Fruit fly (Drosophila melanogaster): ENCODE data around the gene Ranbp21.

The Ranbp21 gene

dm6 chrX:19694792-19695558 is 42.9 kb upstream of the Ranbp21 start, which contains the start of gene CG14229 (continued):
- TF ChIP-seq CG31441 (GFP tag; IDR thresholded peaks at IDR 0.05) (no peak), CG33213 (GFP tag; optimal IDR thresholded peaks at IDR 0.05) (no peak), CG14441 (GFP tag; IDR thresholded peaks at IDR 0.05) (no peak), CG1529 (GFP tag; optimal IDR thresholded peaks at IDR 0.05) (no peak), Usf (GFP tag; optimal IDR thresholded peaks at IDR 0.05) (no peak), oc (tag; optimal IDR thresholded peaks at IDR 0.05) (no peak), lab (GFP tag; optimal IDR thresholded peaks at IDR 0.05) (peak; percentile 4), D (optimal IDR thresholded peaks at IDR 0.05) (no peak), D (GFP tag; optimal IDR thresholded peaks at IDR 0.05) (no peak), Nf-YB (GFP tag; optimal IDR thresholded peaks at IDR 0.05) (no peak), CG6813 (GFP tag; optimal IDR thresholded peaks at IDR 0.05) (no peak), twi (tag; optimal IDR thresholded peaks at IDR 0.05) (no peak), crol (GFP tag; IDR thresholded peaks at IDR 0.05) (no peak), CG7928 (GFP tag; optimal IDR thresholded peaks at IDR 0.05) (no peak), CG9215 (GFP tag; IDR thresholded peaks at IDR 0.05) (peak; percentile 43), pan (optimal IDR thresholded peaks at IDR 0.05) (no peak), pan (GFP tag; optimal IDR thresholded peaks at IDR 0.05 in 1 of 2, IDR thresholded peaks at IDR 0.05 in 1 of 2) (peak in 1 of 2 experiments; percentile 50), fu2 (GFP tag; optimal IDR thresholded peaks at IDR 0.05) (no peak), CG14710 (tag; optimal IDR thresholded peaks at IDR 0.05) (peak; percentile 23), sc (optimal IDR thresholded peaks at IDR 0.05) (no peak), sc (GFP tag; optimal IDR thresholded peaks at IDR 0.05) (no peak), prd (optimal IDR thresholded peaks at IDR 0.05) (no peak), prd (GFP tag; IDR thresholded peaks at IDR 0.05) (peak; percentile 48; the same call in 1 of the 3 replicates), H15 (GFP tag; IDR thresholded peaks at IDR 0.05) (no peak), exex (tag; optimal IDR thresholded peaks at IDR 0.05) (no peak), nerfin-1 (tag; optimal IDR thresholded peaks at IDR 0.05) (no peak), Drgx (GFP tag; IDR thresholded peaks at IDR 0.05) (peak; percentile 29; the same call in 1 of the 2 replicates), eve (GFP tag; optimal IDR thresholded peaks at IDR 0.05) (no peak), CG32767 (GFP tag; IDR thresholded peaks at IDR 0.05) (no peak), D19B (GFP tag; optimal IDR thresholded peaks at IDR 0.05) (no peak), ara (GFP tag; IDR thresholded peaks at IDR 0.05) (0 out of 2 replicates have a peak, but pooled peaks have one; percentile 35), HLH4C (GFP tag; IDR thresholded peaks at IDR 0.05; ENCODE audit: partially characterized antibody) (no peak), CG7271 (tag; optimal IDR thresholded peaks at IDR 0.05) (no peak), CG14667 (GFP tag; IDR thresholded peaks at IDR 0.05) (0 out of 2 replicates have a peak, but pooled peaks have one; percentile 24), gce (GFP tag; IDR thresholded peaks at IDR 0.05) (0 out of 3 replicates have a peak, but pooled peaks have one; percentile 23), sob (GFP tag; IDR thresholded peaks at IDR 0.05) (no peak), lmd (GFP tag; IDR thresholded peaks at IDR 0.05) (peak; percentile 38; the same call in 1 of the 2 replicates), CG11398 (GFP tag; optimal IDR thresholded peaks at IDR 0.05) (no peak), BtbVII (GFP tag; optimal IDR thresholded peaks at IDR 0.05) (no peak), dpn (GFP tag; optimal IDR thresholded peaks at IDR 0.05) (no peak), ci (GFP tag; IDR thresholded peaks at IDR 0.05) (no peak), CG14014 (GFP tag; IDR thresholded peaks at IDR 0.05) (no peak), so (GFP tag; IDR thresholded peaks at IDR 0.05) (no peak), Elba2 (GFP tag; optimal IDR thresholded peaks at IDR 0.05) (peak; percentile 98), amos (GFP tag; IDR thresholded peaks at IDR 0.05; ENCODE audit: partially characterized antibody) (0 out of 2 replicates have a peak, but pooled peaks have one; percentile 16), seq (GFP tag; IDR thresholded peaks at IDR 0.05) (no peak), Neu2 (GFP tag; optimal IDR thresholded peaks at IDR 0.05; ENCODE audit: borderline replicate concordance) (no peak), CG10321 (GFP tag; IDR thresholded peaks at IDR 0.05) (no peak), chinmo (GFP tag; IDR thresholded peaks at IDR 0.05; ENCODE audit: partially characterized antibody) (no peak), MBD-R2 (GFP tag; IDR thresholded peaks at IDR 0.05) (peak; percentile 54), psq (GFP tag; optimal IDR thresholded peaks at IDR 0.05) (no peak)

All from whole organism, embryonic.